Fruit fly (Drosophila melanogaster): Measurements from ENCODE around the gene Jon25Biii.

Gene Jon25Biii

DNA sequence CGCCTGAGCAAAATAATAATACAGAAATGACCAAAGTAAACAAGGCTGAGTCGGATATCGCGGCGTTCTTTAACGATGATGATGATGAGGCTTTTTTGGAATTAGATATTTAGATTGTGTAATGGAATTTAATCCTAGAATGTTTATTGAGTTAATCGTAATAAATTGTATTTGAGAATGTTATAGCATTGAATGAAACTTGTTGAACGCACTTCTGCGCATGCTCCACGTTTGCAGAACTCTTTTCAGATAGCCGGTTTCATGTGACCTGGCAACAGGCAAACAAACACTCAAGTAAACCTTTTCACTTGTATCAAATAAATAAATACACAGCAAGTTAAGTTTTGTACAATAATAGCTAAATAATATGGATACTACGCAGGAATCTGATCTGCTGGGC, 7.5 kb upstream of the Jon25Biii start, which contains the start of gene CG34124:
Gene CG34124, plus strand, starts transcription at position 301 of the 400 bp plus-strand sequence.
- TF ChIP-seq CG17612 (GFP tag; IDR thresholded peaks at IDR 0.05) (no peak), CG32767 (GFP tag; IDR thresholded peaks at IDR 0.05) (no peak), CG8290 (GFP tag; optimal IDR thresholded peaks at IDR 0.05) (no peak), CG8290 (tag; optimal IDR thresholded peaks at IDR 0.05) (no peak), CG10959 (GFP tag; IDR thresholded peaks at IDR 0.05) (no peak), crol (GFP tag; IDR thresholded peaks at IDR 0.05) (no peak), Fer2 (tag; optimal IDR thresholded peaks at IDR 0.05) (no peak), CG7839 (tag; optimal IDR thresholded peaks at IDR 0.05) (no peak), CG3995 (GFP tag; optimal IDR thresholded peaks at IDR 0.05) (no peak), CG10209 (GFP tag; optimal IDR thresholded peaks at IDR 0.05) (no peak), CG14014 (GFP tag; IDR thresholded peaks at IDR 0.05) (no peak), gce (GFP tag; IDR thresholded peaks at IDR 0.05) (no peak), HmgD (GFP tag; optimal IDR thresholded peaks at IDR 0.05) (no peak), Spps (tag; optimal IDR thresholded peaks at IDR 0.05) (no peak)

DNA sequence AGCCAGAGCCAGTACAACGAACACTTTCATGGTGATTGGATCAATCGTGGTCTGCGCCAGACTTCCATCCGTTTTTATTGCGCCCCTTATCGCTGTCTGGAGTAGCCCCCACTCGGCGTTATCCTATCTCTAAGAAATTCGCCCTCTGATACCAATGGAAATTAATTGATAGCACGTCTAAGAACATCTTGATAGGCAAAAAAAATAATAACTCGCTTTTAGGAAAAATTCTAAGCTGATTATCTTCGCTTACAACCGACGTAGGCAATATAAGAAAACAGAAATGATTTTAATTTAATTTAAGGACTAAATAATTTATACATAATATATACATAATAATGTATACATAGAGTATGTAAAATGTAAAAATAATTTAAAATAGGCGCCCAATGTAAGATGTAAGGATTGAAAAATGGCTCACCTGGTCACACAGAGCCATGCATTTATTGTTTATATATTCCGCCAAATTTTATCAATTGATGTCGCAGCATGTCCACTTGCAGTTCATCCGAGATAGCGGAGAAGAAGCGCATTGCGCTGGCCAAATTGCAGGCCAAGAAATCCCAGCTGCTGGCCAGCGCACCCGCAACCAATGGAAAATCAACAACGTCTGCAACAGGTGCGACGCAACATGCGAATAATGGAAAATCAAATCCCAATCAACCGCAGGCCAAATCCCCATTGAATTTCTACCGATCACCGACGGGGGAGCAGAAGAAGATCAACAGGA, 4.7 kb upstream of the Jon25Biii start, which contains the start of the genes Jon25Bi and Marcal1:
Gene Jon25Bi, minus strand, starts transcription at position 51 of the 730 bp plus-strand sequence.
Gene Marcal1, plus strand, starts transcription at position 416 of the 730 bp plus-strand sequence.
- no peak for TF ChIP-seq Six4 (GFP tag; optimal IDR thresholded peaks at IDR 0.05)
- peak; percentile 4 for TF ChIP-seq YL-1 (GFP tag; optimal IDR thresholded peaks at IDR 0.05)
- TF ChIP-seq crp (GFP tag; optimal IDR thresholded peaks at IDR 0.05), result peak in 1 of 2 experiments; percentile 65
- TF ChIP-seq CG11093 (GFP tag; IDR thresholded peaks at IDR 0.05), result no peak
- TF ChIP-seq kah (GFP tag; optimal IDR thresholded peaks at IDR 0.05), result peak; percentile 50
- no peak for TF ChIP-seq CG10209 (GFP tag; optimal IDR thresholded peaks at IDR 0.05)
- TF ChIP-seq CG34376 (GFP tag; optimal IDR thresholded peaks at IDR 0.05), result no peak
- no peak for TF ChIP-seq CG13296 (GFP tag; optimal IDR thresholded peaks at IDR 0.05)
- TF ChIP-seq gsb-n (tag; optimal IDR thresholded peaks at IDR 0.05), result no peak
- no peak for TF ChIP-seq dpn (GFP tag; optimal IDR thresholded peaks at IDR 0.05)
- no peak for TF ChIP-seq Hmx (GFP tag; optimal IDR thresholded peaks at IDR 0.05)
- TF ChIP-seq tll (GFP tag; optimal IDR thresholded peaks at IDR 0.05), result no peak
- no peak for TF ChIP-seq sob (GFP tag; IDR thresholded peaks at IDR 0.05)
- TF ChIP-seq ac (GFP tag; optimal IDR thresholded peaks at IDR 0.05), result no peak
- no peak for TF ChIP-seq slbo (GFP tag; IDR thresholded peaks at IDR 0.05)
- TF ChIP-seq CG15696 (tag; optimal IDR thresholded peaks at IDR 0.05), result no peak
- no peak for TF ChIP-seq CG32772 (GFP tag; IDR thresholded peaks at IDR 0.05)
- TF ChIP-seq CG10147 (GFP tag; optimal IDR thresholded peaks at IDR 0.05), result no peak
- TF ChIP-seq bab2 (GFP tag; optimal IDR thresholded peaks at IDR 0.05), result no peak
- TF ChIP-seq CG1647 (GFP tag; optimal IDR thresholded peaks at IDR 0.05), result no peak
- TF ChIP-seq exex (tag; optimal IDR thresholded peaks at IDR 0.05), result peak; percentile 71
- TF ChIP-seq cato (GFP tag; optimal IDR thresholded peaks at IDR 0.05; ENCODE audit: borderline replicate concordance), result no peak
- TF ChIP-seq fd102C (GFP tag; optimal IDR thresholded peaks at IDR 0.05), result no peak
- no peak for TF ChIP-seq CG2712 (tag; optimal IDR thresholded peaks at IDR 0.05)
- no peak for TF ChIP-seq seq (GFP tag; IDR thresholded peaks at IDR 0.05)
- no peak for TF ChIP-seq sug (tag; optimal IDR thresholded peaks at IDR 0.05)
- no peak for TF ChIP-seq CG17186 (GFP tag; optimal IDR thresholded peaks at IDR 0.05)
- 0 out of 4 replicates have a peak, but pooled peaks have one; percentile 35 for TF ChIP-seq chinmo (GFP tag; IDR thresholded peaks at IDR 0.05; ENCODE audit: partially characterized antibody)
- no peak for TF ChIP-seq CG13424 (tag; optimal IDR thresholded peaks at IDR 0.05)
- TF ChIP-seq CG2678 (tag; optimal IDR thresholded peaks at IDR 0.05), result no peak
- no peak for TF ChIP-seq ro (GFP tag; IDR thresholded peaks at IDR 0.05)
- TF ChIP-seq CG7987 (GFP tag; optimal IDR thresholded peaks at IDR 0.05), result no peak
- no peak for TF ChIP-seq Nf-YA (GFP tag; IDR thresholded peaks at IDR 0.05)
- no peak for TF ChIP-seq tgo (GFP tag; IDR thresholded peaks at IDR 0.05)
- 0 out of 3 replicates have a peak, but pooled peaks have one; percentile 26 for TF ChIP-seq CG34224 (GFP tag; IDR thresholded peaks at IDR 0.05; ENCODE audit: partially characterized antibody)
- TF ChIP-seq CG34422 (GFP tag; IDR thresholded peaks at IDR 0.05), result no peak
